Worm (Caenorhabditis elegans) whole organism, young adult: ENCODE data around the gene ZK795.2.

ENCODE experiments used
- pha-4 ChIP-seq: fragments of 150-350 bp; sonication (generic microtip); optimal IDR thresholded peaks from 2 replicates; lab custom pipeline; 2014; ENCODE audit warnings: missing biosample characterization, missing genetic modification reagents, missing genetic modification characterization
- unc-130 ChIP-seq: sonication (generic microtip); optimal IDR thresholded peaks from 2 replicates; lab custom pipeline; 2016; ENCODE audit warnings: missing genetic modification reagents, missing genetic modification characterization, missing compliant biosample characterization

DNA sequence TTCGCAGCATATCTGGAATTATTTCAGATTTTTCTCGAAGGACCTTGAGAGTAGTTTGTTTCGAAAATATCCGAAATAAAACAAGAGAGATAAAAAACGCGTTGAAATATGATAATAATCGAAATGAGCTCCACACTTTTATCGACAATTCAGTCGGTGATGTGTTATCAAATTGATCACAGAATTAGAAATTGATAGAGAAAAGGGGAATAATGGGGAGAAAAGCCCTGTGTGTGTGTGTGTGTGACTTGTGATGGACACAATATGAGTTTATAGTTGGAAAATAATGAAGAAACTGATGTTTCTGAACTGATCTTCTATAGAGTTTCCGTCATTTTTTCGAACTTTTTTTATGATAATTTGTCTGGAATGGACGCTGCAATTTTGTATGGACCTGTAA is 40.4 kb upstream of the ZK795.2 start, which contains the start of gene pgp-1:
- TF ChIP-seq pha-4 (tag; lab: Kevin White, UChicago) (no peak), unc-130 (no peak)
